Worm (Caenorhabditis elegans) whole organism, mixed stage, embryonic: ENCODE data around the gene rpl-16.

ENCODE experiments used
- blmp-1 ChIP-seq: fragments of 150-350 bp; optimal IDR thresholded peaks from 2 replicates; lab custom pipeline; 2014; ENCODE audit warnings: missing biosample characterization, missing genetic modification characterization
- elt-1 ChIP-seq: sonication (generic microtip); optimal IDR thresholded peaks from 2 replicates; lab custom pipeline; 2017; ENCODE audit warnings: missing genetic modification characterization, mild to moderate bottlenecking, missing compliant biosample characterization, antibody characterized with exemption, moderate library complexity, borderline replicate concordance; ENCODE audit not compliant: insufficient read depth
- elt-3 ChIP-seq: fragments of 150-350 bp; optimal IDR thresholded peaks from 2 replicates; lab custom pipeline; 2014; ENCODE audit warnings: missing biosample characterization, missing genetic modification characterization
- lin-32 ChIP-seq: fragments of 200-800 bp; sonication (Bioruptor generic); optimal IDR thresholded peaks from 2 replicates; lab custom pipeline; 2018; ENCODE audit warnings: mild to moderate bottlenecking, missing genetic modification characterization, missing compliant biosample characterization
- lsy-2 ChIP-seq: fragments of 150-350 bp; optimal IDR thresholded peaks from 2 replicates; lab custom pipeline; 2014; ENCODE audit warnings: missing biosample characterization, missing genetic modification characterization
- mab-5 ChIP-seq: fragments of 150-350 bp; optimal IDR thresholded peaks from 2 replicates; lab custom pipeline; 2014; ENCODE audit warnings: missing biosample characterization, missing genetic modification characterization
- mep-1 ChIP-seq: fragments of 150-350 bp; optimal IDR thresholded peaks from 2 replicates; lab custom pipeline; 2017; ENCODE audit warnings: missing biosample characterization, missing genetic modification reagents, missing genetic modification characterization, inconsistent platforms
- mls-2 ChIP-seq: sonication (generic microtip); optimal IDR thresholded peaks from 2 replicates; lab custom pipeline; 2016; ENCODE audit warnings: mild to moderate bottlenecking, missing genetic modification characterization, moderate library complexity, missing compliant biosample characterization
- nhr-237 ChIP-seq: fragments of 150-350 bp; optimal IDR thresholded peaks from 2 replicates; lab custom pipeline; 2014; ENCODE audit warnings: missing biosample characterization, missing genetic modification characterization
- pha-4 ChIP-seq: fragments of 150-350 bp; optimal IDR thresholded peaks from 2 replicates; lab custom pipeline; 2018; ENCODE audit warnings: missing biosample characterization, missing genetic modification reagents, missing genetic modification characterization
- snpc-4 ChIP-seq: fragments of 150-350 bp; optimal IDR thresholded peaks from 2 replicates; lab custom pipeline; 2014; ENCODE audit warnings: missing biosample characterization, missing genetic modification characterization
- unc-120 ChIP-seq: sonication (generic microtip); optimal IDR thresholded peaks from 2 replicates; lab custom pipeline; 2017; ENCODE audit warnings: missing genetic modification characterization, missing compliant biosample characterization; ENCODE audit not compliant: poor library complexity, severe bottlenecking
- unc-62 ChIP-seq: fragments of 150-350 bp; optimal IDR thresholded peaks from 2 replicates; lab custom pipeline; 2014; ENCODE audit warnings: missing biosample characterization, missing genetic modification reagents, missing genetic modification characterization

DNA sequence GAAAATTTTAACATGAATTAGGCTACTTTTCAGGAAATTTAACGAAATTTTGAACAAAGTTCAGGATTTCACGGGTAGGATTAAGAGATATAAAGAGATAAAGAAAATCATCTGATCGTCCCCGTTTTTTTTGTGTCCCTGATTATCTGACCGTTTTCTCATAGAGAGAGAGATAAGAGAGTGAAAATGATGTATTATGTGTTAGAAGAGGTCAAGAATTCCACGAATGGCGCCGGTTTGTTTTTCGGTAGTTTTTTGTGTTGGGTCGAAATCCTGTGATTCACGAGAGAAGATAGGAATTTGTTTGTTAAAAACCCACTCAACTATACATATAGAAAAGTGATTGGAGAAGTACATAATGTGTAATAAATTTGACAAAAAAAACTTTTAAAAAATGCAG, 16.3 kb downstream of the rpl-16 start:
- TF ChIP-seq mep-1 (tag; lab: Kevin White, UChicago) (no peak), snpc-4 (tag; lab: Kevin White, UChicago) (no peak), unc-62 (GFP tag; lab: Kevin White, UChicago) (no peak), blmp-1 (no peak), elt-3 (tag; lab: Kevin White, UChicago) (no peak), lsy-2 (tag; lab: Kevin White, UChicago) (no peak), mab-5 (tag; lab: Kevin White, UChicago) (no peak), nhr-237 (tag; lab: Kevin White, UChicago) (no peak), unc-120 (tag; lab: Kevin White, UChicago) (no peak), pha-4 (tag; lab: Kevin White, UChicago) (no peak), elt-1 (no peak), mls-2 (no peak), lin-32 (GFP tag; lab: Kevin White, UChicago) (no peak)
